Fruit fly (Drosophila melanogaster) whole organism, wandering third instar larva: ENCODE data around the gene CG46456.

Experiments
- Abd-B ChIP-seq: fragments of >200 bp; optimal IDR thresholded peaks from 2 replicates; lab custom pipeline; 2017; ENCODE audit warnings: missing biosample characterization, missing genetic modification characterization
- Hnf4 ChIP-seq: fragments of 200-800 bp; sonication (Bioruptor generic); optimal IDR thresholded peaks from 2 replicates; lab custom pipeline; 2016; ENCODE audit warnings: missing biosample characterization, mild to moderate bottlenecking, missing genetic modification characterization
- Hr78 ChIP-seq: fragments of >200 bp; optimal IDR thresholded peaks from 2 replicates; lab custom pipeline; 2017; ENCODE audit warnings: missing biosample characterization, missing genetic modification characterization
- Mio ChIP-seq: sonication (Bioruptor generic); optimal IDR thresholded peaks from 2 replicates; lab custom pipeline; 2016; ENCODE audit warnings: missing biosample characterization, missing genetic modification characterization
- N ChIP-seq: fragments of >200 bp; optimal IDR thresholded peaks from 2 replicates; lab custom pipeline; 2018; ENCODE audit warnings: missing biosample characterization, missing external identifiers, missing genetic modification characterization
- dmrt93B ChIP-seq: fragments of 200-800 bp; sonication (Bioruptor generic); optimal IDR thresholded peaks from 2 replicates; lab custom pipeline; 2018; ENCODE audit warnings: missing biosample characterization, mild to moderate bottlenecking, missing genetic modification characterization
- pan ChIP-seq: fragments of >200 bp; optimal IDR thresholded peaks from 2 replicates; lab custom pipeline; 2017
- psq ChIP-seq: fragments of 200-800 bp; sonication (Bioruptor generic); optimal IDR thresholded peaks from 3 replicates; lab custom pipeline; 2017; ENCODE audit warnings: missing biosample characterization, mild to moderate bottlenecking, missing genetic modification characterization, moderate library complexity
- rgr ChIP-seq: fragments of 200-800 bp; sonication (Bioruptor generic); optimal IDR thresholded peaks from 3 replicates; lab custom pipeline; 2016; ENCODE audit warnings: missing biosample characterization, mild to moderate bottlenecking, missing genetic modification characterization
- sv ChIP-seq: fragments of 200-800 bp; sonication (Bioruptor generic); optimal IDR thresholded peaks from 3 replicates; lab custom pipeline; 2016; ENCODE audit warnings: missing biosample characterization, missing genetic modification characterization
- woc ChIP-seq: sonication (Bioruptor generic); optimal IDR thresholded peaks from 2 replicates; lab custom pipeline; 2016; ENCODE audit warnings: missing biosample characterization, mild to moderate bottlenecking, missing genetic modification characterization

dm6 chr3L:5327821-5328220 lies 27.3 kb downstream of the CG46456 start:
- TF ChIP-seq pan (lab: Kevin White, UChicago) (no peak), rgr (GFP tag; lab: Kevin White, UChicago) (no peak), sv (GFP tag; lab: Kevin White, UChicago) (no peak), Abd-B (GFP tag; lab: Kevin White, UChicago) (no peak), dmrt93B (GFP tag; lab: Kevin White, UChicago) (no peak), Hnf4 (GFP tag; lab: Kevin White, UChicago) (no peak), psq (no peak), Hr78 (GFP tag; lab: Kevin White, UChicago) (no peak), N (GFP tag; lab: Kevin White, UChicago) (no peak), woc (GFP tag; lab: Kevin White, UChicago) (no peak), Mio (no peak)
